Worm (Caenorhabditis elegans) whole organism, L1 larva: ENCODE measurements around the gene ZC506.1.

Experiments used
- C16A3.4 ChIP-seq: fragments of 150-350 bp; optimal IDR thresholded peaks from 2 replicates; lab custom pipeline; 2014; ENCODE audit warnings: missing biosample characterization, missing genetic modification characterization
- aha-1 ChIP-seq: fragments of 150-350 bp; optimal IDR thresholded peaks from 2 replicates; lab custom pipeline; 2014; ENCODE audit warnings: missing biosample characterization, missing genetic modification characterization
- alr-1 ChIP-seq: fragments of 200-800 bp; sonication (Bioruptor generic); optimal IDR thresholded peaks from 2 replicates; lab custom pipeline; 2018; ENCODE audit warnings: borderline replicate concordance, mild to moderate bottlenecking, missing genetic modification characterization, missing compliant biosample characterization
- aly-2 ChIP-seq: fragments of 150-350 bp; optimal IDR thresholded peaks from 2 replicates; lab custom pipeline; 2014; ENCODE audit warnings: missing biosample characterization, missing genetic modification characterization
- ama-1 ChIP-seq: fragments of 150-350 bp; optimal IDR thresholded peaks from 2 replicates; lab custom pipeline; 2014
- blmp-1 ChIP-seq: fragments of 150-350 bp; optimal IDR thresholded peaks from 2 replicates; lab custom pipeline; 2014; ENCODE audit warnings: missing biosample characterization, missing genetic modification characterization
- ceh-8 ChIP-seq: fragments of 200-800 bp; sonication (Bioruptor generic); optimal IDR thresholded peaks from 2 replicates; lab custom pipeline; 2018; ENCODE audit warnings: mild to moderate bottlenecking, missing genetic modification characterization, moderate library complexity, missing compliant biosample characterization
- ceh-82 ChIP-seq, 3 experiments: fragments of 150-350 bp in 1 of 3; sonication (generic microtip) in 2 of 3; optimal IDR thresholded peaks; 2 replicates each; lab custom pipeline; 2014 to 2017; ENCODE audit warnings: missing biosample characterization in 3 of 3, missing genetic modification characterization in 3 of 3
- ceh-88 ChIP-seq: fragments of 200-800 bp; sonication (Bioruptor generic); IDR thresholded peaks from 2 replicates; pipeline ENCODE4 v1.3.6; 2022; ENCODE audit warnings: missing genetic modification characterization, missing compliant biosample characterization
- dpl-1 ChIP-seq, 3 experiments: fragments of 150-350 bp in 2 of 3; sonication (generic microtip) in 1 of 3; optimal IDR thresholded peaks; 2 replicates each; lab custom pipeline; 2014 to 2017; ENCODE audit warnings: missing biosample characterization in 3 of 3, missing genetic modification characterization in 3 of 3, missing genetic modification reagents in 3 of 3
- dsc-1 ChIP-seq: sonication (generic microtip); optimal IDR thresholded peaks from 2 replicates; lab custom pipeline; 2016; ENCODE audit warnings: mild to moderate bottlenecking, missing genetic modification characterization, missing compliant biosample characterization
- efl-1 ChIP-seq, 4 experiments: fragments of 150-350 bp; optimal IDR thresholded peaks in 3 of 4; peaks in 1 of 4; 1 replicate in 1 of 4; 2 replicates in 3 of 4; lab custom pipeline; 2014; ENCODE audit warnings: missing biosample characterization in 2 of 4, missing genetic modification characterization in 2 of 4, missing genetic modification reagents in 2 of 4
- elt-2 ChIP-seq: sonication (generic microtip); optimal IDR thresholded peaks from 2 replicates; lab custom pipeline; 2016; ENCODE audit warnings: missing genetic modification characterization, mild to moderate bottlenecking, inconsistent platforms, missing compliant biosample characterization, missing genetic modification reagents
- ets-5 ChIP-seq: fragments of 200-800 bp; sonication (Bioruptor generic); IDR thresholded peaks from 2 replicates; pipeline ENCODE4 v1.3.6; 2022; ENCODE audit warnings: missing genetic modification characterization, missing compliant biosample characterization
- fkh-10 ChIP-seq: sonication (generic microtip); optimal IDR thresholded peaks from 2 replicates; lab custom pipeline; 2017; ENCODE audit warnings: missing biosample characterization, missing genetic modification reagents, missing genetic modification characterization
- fos-1 ChIP-seq: fragments of 150-350 bp; optimal IDR thresholded peaks from 2 replicates; lab custom pipeline; 2014; ENCODE audit warnings: missing biosample characterization, missing genetic modification characterization
- grh-1 ChIP-seq: fragments of 200-800 bp; sonication (Bioruptor generic); IDR thresholded peaks from 2 replicates; pipeline ENCODE4 v1.3.6; 2022; ENCODE audit warnings: missing genetic modification reagents, missing genetic modification characterization, missing compliant biosample characterization
- hlh-4 ChIP-seq: sonication (generic microtip); optimal IDR thresholded peaks from 2 replicates; lab custom pipeline; 2016; ENCODE audit warnings: mild to moderate bottlenecking, missing genetic modification characterization, missing compliant biosample characterization
- irx-1 ChIP-seq: sonication (generic microtip); optimal IDR thresholded peaks from 2 replicates; lab custom pipeline; 2016; ENCODE audit warnings: missing genetic modification characterization, missing compliant biosample characterization
- isw-1 ChIP-seq: fragments of 200-800 bp; sonication (Bioruptor generic); IDR thresholded peaks from 2 replicates; pipeline ENCODE4 v1.3.6; 2022; ENCODE audit warnings: missing genetic modification characterization, missing compliant biosample characterization
- jun-1 ChIP-seq: fragments of 150-350 bp; optimal IDR thresholded peaks from 2 replicates; lab custom pipeline; 2014; ENCODE audit warnings: missing biosample characterization, missing genetic modification reagents, missing genetic modification characterization
- lin-13 ChIP-seq: fragments of 150-350 bp; optimal IDR thresholded peaks from 2 replicates; lab custom pipeline; 2014; ENCODE audit warnings: missing biosample characterization, missing genetic modification reagents, missing genetic modification characterization
- lin-14 ChIP-seq: fragments of 200-800 bp; sonication (Bioruptor generic); optimal IDR thresholded peaks from 2 replicates; lab custom pipeline; 2018; ENCODE audit warnings: mild to moderate bottlenecking, missing genetic modification characterization, moderate library complexity, missing compliant biosample characterization
- lin-35 ChIP-seq, 2 experiments: fragments of 150-350 bp; optimal IDR thresholded peaks; 2 replicates each; lab custom pipeline; 2014; ENCODE audit warnings: missing biosample characterization in 2 of 2, missing genetic modification characterization in 2 of 2, missing genetic modification reagents in 2 of 2
- mab-9 ChIP-seq: fragments of 200-800 bp; sonication (Bioruptor generic); IDR thresholded peaks from 2 replicates; pipeline ENCODE4 v1.3.6; 2022; ENCODE audit warnings: missing genetic modification reagents, missing genetic modification characterization, missing compliant biosample characterization
- mep-1 ChIP-seq: fragments of 150-350 bp; optimal IDR thresholded peaks from 2 replicates; lab custom pipeline; 2014; ENCODE audit warnings: missing biosample characterization, missing genetic modification characterization
- nhr-71 ChIP-seq: sonication (generic microtip); optimal IDR thresholded peaks from 2 replicates; lab custom pipeline; 2016; ENCODE audit warnings: mild to moderate bottlenecking, missing genetic modification characterization, moderate library complexity, missing compliant biosample characterization
- nhr-84 ChIP-seq: sonication (generic microtip); optimal IDR thresholded peaks from 2 replicates; lab custom pipeline; 2017; ENCODE audit warnings: missing biosample characterization, missing genetic modification characterization
- nhr-85 ChIP-seq: sonication (generic microtip); peaks from one replicate; lab custom pipeline; 2016; ENCODE audit warnings: missing genetic modification characterization, inconsistent platforms, missing compliant biosample characterization
- nhr-90 ChIP-seq: sonication (generic microtip); optimal IDR thresholded peaks from 2 replicates; lab custom pipeline; 2016; ENCODE audit warnings: mild to moderate bottlenecking, missing genetic modification characterization, missing compliant biosample characterization; ENCODE audit not compliant: poor library complexity
- pqm-1 ChIP-seq: sonication (generic microtip); optimal IDR thresholded peaks from 3 replicates; lab custom pipeline; 2017; ENCODE audit warnings: missing biosample characterization, missing genetic modification characterization
- rnt-1 ChIP-seq: sonication (generic microtip); optimal IDR thresholded peaks from 2 replicates; lab custom pipeline; 2016; ENCODE audit warnings: mild to moderate bottlenecking, missing genetic modification characterization, moderate library complexity, missing compliant biosample characterization
- swsn-7 ChIP-seq: sonication (generic microtip); optimal IDR thresholded peaks from 2 replicates; lab custom pipeline; 2016; ENCODE audit warnings: missing genetic modification characterization, missing compliant biosample characterization
- unc-130 ChIP-seq: fragments of 150-350 bp; optimal IDR thresholded peaks from 2 replicates; lab custom pipeline; 2017; ENCODE audit warnings: missing biosample characterization, missing genetic modification characterization, inconsistent platforms
- ztf-11 ChIP-seq, 2 experiments: sonication (generic microtip); optimal IDR thresholded peaks; 2 replicates each; lab custom pipeline; 2016 to 2017; ENCODE audit warnings: missing genetic modification characterization in 2 of 2, missing biosample characterization in 1 of 2, missing compliant biosample characterization in 1 of 2
- ztf-4 ChIP-seq: fragments of 150-350 bp; optimal IDR thresholded peaks from 2 replicates; lab custom pipeline; 2014; ENCODE audit warnings: missing biosample characterization, missing genetic modification characterization

ZC506.1 gene

ce11 chrX:9932226-9932773 is 26.5 kb upstream of the ZC506.1 start, which contains the start of gene tsp-21 (continued):
- TF ChIP-seq nhr-90 (peak; percentile 65), ceh-8 (GFP tag; lab: Kevin White, UChicago) (peak; percentile 53), ama-1 (lab: Kevin White, UChicago) (no peak), lin-13 (GFP tag; lab: Kevin White, UChicago) (peak; percentile 67), elt-2 (peak; percentile 38), swsn-7 (tag; lab: Kevin White, UChicago) (peak; percentile 66), aha-1 (tag; lab: Kevin White, UChicago) (no peak), lin-35 (GFP tag; optimal IDR thresholded peaks at IDR 0.05; lab: Kevin White, UChicago) (peak; percentile 46 to 82), aly-2 (tag; lab: Kevin White, UChicago) (no peak), lin-14 (GFP tag; lab: Kevin White, UChicago) (peak; percentile 94), dsc-1 (peak; percentile 11)

- no peak for TF ChIP-seq nhr-84
- no peak for TF ChIP-seq pqm-1 (tag; lab: Kevin White, UChicago)
- TF ChIP-seq nhr-71 (tag; lab: Kevin White, UChicago) = peak; percentile 36
- no peak for TF ChIP-seq nhr-85 (tag; lab: Kevin White, UChicago)
- TF ChIP-seq lin-14 (GFP tag; lab: Kevin White, UChicago) = peak; percentile 41
- TF ChIP-seq efl-1 (optimal IDR thresholded peaks at IDR 0.05; lab: Kevin White, UChicago) = no peak
- peak in 1 of 2 experiments; percentile 61 for TF ChIP-seq efl-1 (GFP tag; optimal IDR thresholded peaks at IDR 0.05 in 1 of 2; lab: Kevin White, UChicago)
- TF ChIP-seq ets-5 (GFP tag; lab: Robert Waterston, UW) = no peak
- no peak for TF ChIP-seq ceh-82 (tag; optimal IDR thresholded peaks at IDR 0.05; lab: Kevin White, UChicago)
- peak; percentile 9 for TF ChIP-seq unc-130 (tag; lab: Kevin White, UChicago)
- no peak for TF ChIP-seq mab-9
- peak; percentile 28 for TF ChIP-seq rnt-1 (tag; lab: Kevin White, UChicago)
- no peak for TF ChIP-seq alr-1 (tag; lab: Kevin White, UChicago)
- TF ChIP-seq fkh-10 = no peak
Observed at ce11 chrX:9933291-9934008, 25.3 kb upstream of the ZC506.1 start.

DNA sequence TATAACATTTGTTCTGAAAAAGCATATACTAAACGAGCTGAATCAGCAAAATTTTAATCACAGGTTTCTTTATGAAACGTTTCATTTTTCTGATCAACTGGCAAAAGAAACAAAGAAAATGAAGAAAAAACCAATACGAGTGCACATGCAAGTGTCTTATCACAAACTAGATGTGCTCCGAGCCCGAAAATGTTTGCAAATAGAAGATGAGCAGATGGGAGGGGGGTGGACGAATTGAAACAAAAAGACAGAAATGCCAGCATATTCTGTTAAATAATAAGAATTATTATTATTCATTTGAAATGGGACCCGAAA is 24.8 kb upstream of the ZC506.1 start:
- TF ChIP-seq efl-1 (optimal IDR thresholded peaks at IDR 0.05; lab: Kevin White, UChicago) = no peak
- peak in 1 of 2 experiments; percentile 47 for TF ChIP-seq efl-1 (GFP tag; optimal IDR thresholded peaks at IDR 0.05 in 1 of 2; lab: Kevin White, UChicago)
- no peak for TF ChIP-seq mep-1
- peak; percentile 31 for TF ChIP-seq elt-2
- TF ChIP-seq fkh-10 = no peak

DNA sequence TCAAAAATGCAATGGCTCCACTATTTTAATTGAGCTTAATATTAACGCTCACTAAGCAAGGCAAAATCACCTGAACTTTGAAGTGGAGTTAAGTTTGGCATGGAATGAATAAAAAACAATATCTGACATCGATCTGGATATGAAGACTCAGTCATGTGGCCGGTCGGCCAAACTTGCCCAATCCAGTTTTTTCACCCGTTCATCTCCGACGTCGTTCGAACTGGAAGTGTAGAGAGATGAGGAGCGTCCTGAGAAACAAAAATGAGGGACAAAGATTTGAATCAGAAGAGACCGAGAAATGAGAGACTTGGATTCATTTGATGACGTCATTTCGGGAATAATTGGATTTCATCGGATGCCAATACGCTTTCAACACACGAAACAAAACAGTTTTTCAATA is 20.7 kb upstream of the ZC506.1 start:
- TF ChIP-seq jun-1 (tag; lab: Kevin White, UChicago) (peak; percentile 9), efl-1 (optimal IDR thresholded peaks at IDR 0.05; lab: Kevin White, UChicago) (no peak), efl-1 (GFP tag; optimal IDR thresholded peaks at IDR 0.05 in 1 of 2; lab: Kevin White, UChicago) (peak in 1 of 2 experiments; percentile 23), mep-1 (no peak), C16A3.4 (tag; lab: Kevin White, UChicago) (no peak), grh-1 (GFP tag; lab: Robert Waterston, UW) (no peak), fos-1 (tag; lab: Kevin White, UChicago) (no peak), blmp-1 (tag; lab: Kevin White, UChicago) (peak; percentile 56), irx-1 (tag; lab: Kevin White, UChicago) (no peak), hlh-4 (tag; lab: Kevin White, UChicago) (no peak), rnt-1 (tag; lab: Kevin White, UChicago) (no peak), ets-5 (GFP tag; lab: Robert Waterston, UW) (no peak), fkh-10 (no peak), isw-1 (no peak), dpl-1 (GFP tag; optimal IDR thresholded peaks at IDR 0.05; lab: Kevin White, UChicago) (no peak), ceh-88 (GFP tag; lab: Robert Waterston, UW) (no peak), ceh-8 (GFP tag; lab: Kevin White, UChicago) (no peak), ztf-11 (tag; optimal IDR thresholded peaks at IDR 0.05; lab: Kevin White, UChicago) (no peak), ztf-4 (tag; lab: Kevin White, UChicago) (peak; percentile 5), nhr-90 (no peak)
